Fruit fly (Drosophila melanogaster): ENCODE results near the gene Rab27.

- TF ChIP-seq CG31441 (GFP tag; IDR thresholded peaks at IDR 0.05): peak; percentile 49
- TF ChIP-seq PHDP (tag; optimal IDR thresholded peaks at IDR 0.05): peak; percentile 10
- TF ChIP-seq Ets97D (GFP tag; optimal IDR thresholded peaks at IDR 0.05): peak; percentile 48
- peak; percentile 90 for TF ChIP-seq CG4617 (GFP tag; optimal IDR thresholded peaks at IDR 0.05; ENCODE audit: borderline replicate concordance)
- TF ChIP-seq CG14965 (GFP tag; optimal IDR thresholded peaks at IDR 0.05; ENCODE audit: borderline replicate concordance): no peak
- no peak for TF ChIP-seq ham (GFP tag; IDR thresholded peaks at IDR 0.05)
- no peak for TF ChIP-seq CG2199 (GFP tag; IDR thresholded peaks at IDR 0.05)
- no peak for TF ChIP-seq Fer2 (tag; optimal IDR thresholded peaks at IDR 0.05)
- TF ChIP-seq Sin3A (optimal IDR thresholded peaks at IDR 0.05): peak; percentile 58
- TF ChIP-seq tap (tag; optimal IDR thresholded peaks at IDR 0.05): no peak
- peak; percentile 61 for TF ChIP-seq CG9932 (GFP tag; IDR thresholded peaks at IDR 0.05)
- TF ChIP-seq oc (tag; optimal IDR thresholded peaks at IDR 0.05): no peak
Measured at dm6 chrX:1478276-1479122, 1.7 kb upstream of the Rab27 start, which contains the start of gene rush.

Measured in whole organism, embryonic.